Worm (Caenorhabditis elegans) whole organism, mixed stage, embryonic: Measurements from ENCODE around the gene B0035.18.

Experiments used
- M03D4.4 ChIP-seq: sonication (generic microtip); optimal IDR thresholded peaks from 2 replicates; lab custom pipeline; 2017; ENCODE audit warnings: mild to moderate bottlenecking, missing genetic modification characterization, missing compliant biosample characterization
- bed-3 ChIP-seq: fragments of 200-800 bp; sonication (Bioruptor generic); optimal IDR thresholded peaks from 3 replicates; lab custom pipeline; 2018; ENCODE audit warnings: mild to moderate bottlenecking, missing genetic modification characterization, moderate library complexity, missing compliant biosample characterization
- blmp-1 ChIP-seq: fragments of 150-350 bp; optimal IDR thresholded peaks from 2 replicates; lab custom pipeline; 2014; ENCODE audit warnings: missing biosample characterization, missing genetic modification characterization
- ceh-43 ChIP-seq: fragments of 200-800 bp; sonication (Bioruptor generic); optimal IDR thresholded peaks from 2 replicates; lab custom pipeline; 2018; ENCODE audit warnings: mild to moderate bottlenecking, missing genetic modification characterization, moderate library complexity, missing compliant biosample characterization
- ceh-83 ChIP-seq: fragments of 200-800 bp; sonication (Bioruptor generic); optimal IDR thresholded peaks from 2 replicates; lab custom pipeline; 2018; ENCODE audit warnings: mild to moderate bottlenecking, missing genetic modification characterization, missing compliant biosample characterization
- cnd-1 ChIP-seq: fragments of 200-800 bp; sonication (Bioruptor generic); optimal IDR thresholded peaks from 2 replicates; lab custom pipeline; 2018; ENCODE audit warnings: mild to moderate bottlenecking, missing genetic modification characterization, missing compliant biosample characterization
- elt-1 ChIP-seq: sonication (generic microtip); optimal IDR thresholded peaks from 2 replicates; lab custom pipeline; 2017; ENCODE audit warnings: missing genetic modification characterization, mild to moderate bottlenecking, missing compliant biosample characterization, antibody characterized with exemption, moderate library complexity, borderline replicate concordance; ENCODE audit not compliant: insufficient read depth
- elt-3 ChIP-seq: fragments of 150-350 bp; optimal IDR thresholded peaks from 2 replicates; lab custom pipeline; 2014; ENCODE audit warnings: missing biosample characterization, missing genetic modification characterization
- flh-1 ChIP-seq: fragments of 200-800 bp; sonication (Bioruptor generic); optimal IDR thresholded peaks from 2 replicates; lab custom pipeline; 2018; ENCODE audit warnings: mild to moderate bottlenecking, missing genetic modification characterization, moderate library complexity, missing compliant biosample characterization
- hlh-1 ChIP-seq: fragments of 150-350 bp; optimal IDR thresholded peaks from 2 replicates; lab custom pipeline; 2014; ENCODE audit warnings: missing biosample characterization, missing genetic modification reagents, missing genetic modification characterization
- lin-13 ChIP-seq: fragments of 150-350 bp; optimal IDR thresholded peaks from 2 replicates; lab custom pipeline; 2014; ENCODE audit warnings: missing biosample characterization, missing genetic modification characterization
- lin-32 ChIP-seq: fragments of 200-800 bp; sonication (Bioruptor generic); optimal IDR thresholded peaks from 2 replicates; lab custom pipeline; 2018; ENCODE audit warnings: mild to moderate bottlenecking, missing genetic modification characterization, missing compliant biosample characterization
- lsy-2 ChIP-seq: fragments of 150-350 bp; optimal IDR thresholded peaks from 2 replicates; lab custom pipeline; 2014; ENCODE audit warnings: missing biosample characterization, missing genetic modification characterization
- mab-5 ChIP-seq: fragments of 150-350 bp; optimal IDR thresholded peaks from 2 replicates; lab custom pipeline; 2014; ENCODE audit warnings: missing biosample characterization, missing genetic modification characterization
- mep-1 ChIP-seq: fragments of 150-350 bp; optimal IDR thresholded peaks from 2 replicates; lab custom pipeline; 2017; ENCODE audit warnings: missing biosample characterization, missing genetic modification reagents, missing genetic modification characterization, inconsistent platforms
- mls-2 ChIP-seq: sonication (generic microtip); optimal IDR thresholded peaks from 2 replicates; lab custom pipeline; 2016; ENCODE audit warnings: mild to moderate bottlenecking, missing genetic modification characterization, moderate library complexity, missing compliant biosample characterization
- nhr-12 ChIP-seq: fragments of 150-350 bp; optimal IDR thresholded peaks from 2 replicates; lab custom pipeline; 2014; ENCODE audit warnings: missing biosample characterization, missing genetic modification characterization
- nhr-2 ChIP-seq: fragments of 150-350 bp; optimal IDR thresholded peaks from 2 replicates; lab custom pipeline; 2014; ENCODE audit warnings: missing biosample characterization, missing genetic modification characterization
- nhr-237 ChIP-seq: fragments of 150-350 bp; optimal IDR thresholded peaks from 2 replicates; lab custom pipeline; 2014; ENCODE audit warnings: missing biosample characterization, missing genetic modification characterization
- nhr-28 ChIP-seq: fragments of 150-350 bp; optimal IDR thresholded peaks from 2 replicates; lab custom pipeline; 2014; ENCODE audit warnings: missing biosample characterization, missing genetic modification characterization
- nhr-76 ChIP-seq: sonication (generic microtip); optimal IDR thresholded peaks from 2 replicates; lab custom pipeline; 2017; ENCODE audit warnings: missing biosample characterization, missing genetic modification characterization
- pha-4 ChIP-seq: fragments of 150-350 bp; optimal IDR thresholded peaks from 2 replicates; lab custom pipeline; 2018; ENCODE audit warnings: missing biosample characterization, missing genetic modification reagents, missing genetic modification characterization
- sem-2 ChIP-seq: fragments of 200-800 bp; sonication (Bioruptor generic); optimal IDR thresholded peaks from 2 replicates; lab custom pipeline; 2018; ENCODE audit warnings: mild to moderate bottlenecking, missing genetic modification characterization, missing compliant biosample characterization
- snpc-4 ChIP-seq: fragments of 150-350 bp; optimal IDR thresholded peaks from 2 replicates; lab custom pipeline; 2014; ENCODE audit warnings: missing biosample characterization, missing genetic modification characterization
- tbx-8 ChIP-seq: fragments of 200-800 bp; sonication (Bioruptor generic); optimal IDR thresholded peaks from 2 replicates; lab custom pipeline; 2018; ENCODE audit warnings: mild to moderate bottlenecking, missing genetic modification characterization, moderate library complexity, missing compliant biosample characterization
- unc-120 ChIP-seq: sonication (generic microtip); optimal IDR thresholded peaks from 2 replicates; lab custom pipeline; 2017; ENCODE audit warnings: missing genetic modification characterization, missing compliant biosample characterization; ENCODE audit not compliant: poor library complexity, severe bottlenecking
- unc-39 ChIP-seq: fragments of 150-350 bp; optimal IDR thresholded peaks from 2 replicates; lab custom pipeline; 2014; ENCODE audit warnings: missing biosample characterization, missing genetic modification characterization
- unc-62 ChIP-seq: fragments of 150-350 bp; optimal IDR thresholded peaks from 2 replicates; lab custom pipeline; 2014; ENCODE audit warnings: missing biosample characterization, missing genetic modification reagents, missing genetic modification characterization

B0035.18 gene

DNA sequence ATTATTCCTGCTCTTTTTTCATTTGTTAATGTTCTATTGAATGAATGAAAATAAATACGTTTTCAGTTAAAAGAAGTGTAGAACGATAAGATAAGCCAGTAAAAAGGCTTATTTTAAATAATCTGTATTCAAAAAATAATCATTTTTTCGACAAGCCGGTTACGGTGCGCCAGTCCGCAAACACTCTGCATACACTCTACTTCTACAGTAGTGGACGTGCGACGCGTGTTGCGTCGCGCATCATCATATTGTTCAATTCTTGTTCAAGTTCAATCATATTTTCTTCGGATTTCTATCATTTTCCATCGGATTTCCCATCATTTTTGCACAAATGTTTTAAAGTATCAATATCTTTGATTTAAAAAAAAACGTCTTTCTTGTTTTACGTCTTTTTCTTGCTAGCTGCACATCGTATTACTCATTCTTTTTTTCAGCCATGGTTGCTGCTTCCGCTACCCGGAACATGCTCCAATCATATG is at the start of gene B0035.18:
Gene B0035.18, plus strand, starts transcription at position 429 of the 479 bp plus-strand sequence.
- no peak for TF ChIP-seq tbx-8 (GFP tag; lab: Kevin White, UChicago)
- TF ChIP-seq lin-13: no peak
- no peak for TF ChIP-seq unc-62 (GFP tag; lab: Kevin White, UChicago)
- no peak for TF ChIP-seq hlh-1 (tag; lab: Kevin White, UChicago)
- TF ChIP-seq nhr-237 (tag; lab: Kevin White, UChicago): no peak
- TF ChIP-seq elt-1 (tag; lab: Kevin White, UChicago): no peak
- TF ChIP-seq mep-1 (tag; lab: Kevin White, UChicago): no peak
- TF ChIP-seq unc-120 (tag; lab: Kevin White, UChicago): no peak

DNA sequence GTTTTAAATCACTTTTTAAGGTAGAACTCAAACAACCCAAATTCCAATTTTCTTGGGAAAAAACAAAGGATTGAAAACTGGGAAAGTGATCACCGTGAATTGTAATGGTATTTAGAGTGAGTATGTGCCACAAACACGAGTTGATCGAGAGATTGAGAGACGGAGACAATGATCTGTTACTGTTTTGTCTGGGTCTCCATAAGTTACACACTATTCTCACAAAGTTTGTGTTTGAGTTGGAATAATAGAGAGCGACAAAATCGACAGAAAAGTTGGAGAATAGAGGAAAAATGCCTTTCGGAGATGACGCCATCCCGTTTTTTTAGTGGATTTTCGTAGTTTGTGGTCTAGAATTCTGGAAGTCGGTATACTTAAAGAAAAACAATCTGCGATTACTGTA is 48.9 kb upstream of the B0035.18 start, which contains the start of gene nhr-7:
Gene nhr-7, minus strand, starts transcription at position 101 of the 400 bp plus-strand sequence.
- TF ChIP-seq ceh-83 (GFP tag; lab: Kevin White, UChicago) (no peak), ceh-43 (no peak), nhr-237 (tag; lab: Kevin White, UChicago) (no peak), M03D4.4 (tag; lab: Kevin White, UChicago) (no peak), unc-120 (tag; lab: Kevin White, UChicago) (no peak), pha-4 (tag; lab: Kevin White, UChicago) (no peak), blmp-1 (tag; lab: Kevin White, UChicago) (no peak), unc-39 (tag; lab: Kevin White, UChicago) (no peak), bed-3 (no peak), snpc-4 (tag; lab: Kevin White, UChicago) (no peak), lin-13 (no peak), flh-1 (GFP tag; lab: Kevin White, UChicago) (no peak), nhr-2 (tag; lab: Kevin White, UChicago) (no peak)
- TF ChIP-seq, all 35 proteins: peak for 0

DNA sequence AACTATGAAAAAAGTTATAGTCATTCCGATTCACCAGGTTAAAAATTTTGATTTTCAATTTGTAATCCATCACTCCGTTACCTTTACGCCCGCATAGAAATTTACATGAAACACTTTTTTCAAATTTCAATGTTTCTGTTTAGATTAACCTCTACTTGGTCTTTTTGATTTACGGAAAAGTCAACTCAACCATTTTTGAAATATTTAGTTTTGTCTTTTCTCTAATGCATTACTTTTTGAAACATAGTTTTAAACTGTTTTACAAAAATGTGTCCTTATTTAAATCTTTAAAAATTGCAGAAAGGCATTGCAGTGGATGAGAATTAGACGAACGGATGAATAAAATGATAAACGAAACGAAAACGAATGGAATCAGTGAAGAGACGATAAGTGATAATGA is 47.0 kb upstream of the B0035.18 start, which contains the start of gene gtl-2:
Gene gtl-2, plus strand, starts transcription at position 301 of the 400 bp plus-strand sequence.
- no peak for TF ChIP-seq sem-2 (GFP tag; lab: Kevin White, UChicago)
- TF ChIP-seq ceh-43: no peak
- no peak for TF ChIP-seq mls-2 (tag; lab: Kevin White, UChicago)
- TF ChIP-seq flh-1 (GFP tag; lab: Kevin White, UChicago): no peak
- TF ChIP-seq lsy-2 (tag; lab: Kevin White, UChicago): no peak
- TF ChIP-seq pha-4 (tag; lab: Kevin White, UChicago): no peak
- TF ChIP-seq cnd-1 (tag; lab: Kevin White, UChicago): no peak
- no peak for TF ChIP-seq nhr-2 (tag; lab: Kevin White, UChicago)

DNA sequence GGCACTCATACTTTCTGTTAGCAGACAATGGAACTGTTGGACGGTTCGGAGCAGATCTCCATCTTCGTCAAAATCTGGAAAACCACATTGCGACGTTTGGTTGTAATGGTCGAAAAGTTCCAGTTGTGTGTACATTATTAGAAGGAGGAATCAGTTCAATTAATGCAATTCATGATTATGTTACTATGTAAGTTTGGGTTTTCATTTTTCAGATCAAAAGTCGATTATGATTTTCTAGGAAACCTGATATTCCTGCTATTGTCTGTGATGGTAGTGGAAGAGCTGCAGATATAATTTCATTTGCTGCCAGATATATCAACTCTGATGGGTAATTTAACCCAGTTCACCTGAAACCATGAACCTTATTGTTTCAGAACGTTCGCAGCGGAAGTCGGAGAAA is 44.1 kb upstream of the B0035.18 start:
- TF ChIP-seq mep-1 (tag; lab: Kevin White, UChicago): no peak
- no peak for TF ChIP-seq flh-1 (GFP tag; lab: Kevin White, UChicago)

DNA sequence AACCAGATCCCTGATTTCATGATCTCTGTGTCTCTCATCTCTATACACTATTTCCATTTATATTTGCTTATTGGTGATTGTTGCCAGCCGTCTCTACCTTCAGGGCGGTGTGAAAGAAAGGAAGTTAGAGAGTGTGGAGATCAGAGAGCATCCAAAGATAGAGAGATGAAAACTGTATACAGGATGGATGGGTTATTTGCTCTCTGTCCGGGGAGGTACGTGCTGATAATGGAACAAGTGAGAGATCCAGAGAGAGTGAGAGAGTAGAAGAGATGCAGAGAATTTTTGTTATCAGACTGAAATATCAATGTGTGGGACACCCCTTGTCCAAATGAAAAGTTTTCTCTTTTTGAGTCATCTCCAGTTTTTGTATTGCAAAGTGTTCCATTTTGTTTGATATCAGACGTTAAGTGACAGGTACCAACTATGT is 36.0 kb upstream of the B0035.18 start:
- TF ChIP-seq lin-13: no peak
- TF ChIP-seq mab-5: no peak
- TF ChIP-seq elt-3 (tag; lab: Kevin White, UChicago): no peak
- peak; percentile 24 for TF ChIP-seq pha-4 (tag; lab: Kevin White, UChicago)

DNA sequence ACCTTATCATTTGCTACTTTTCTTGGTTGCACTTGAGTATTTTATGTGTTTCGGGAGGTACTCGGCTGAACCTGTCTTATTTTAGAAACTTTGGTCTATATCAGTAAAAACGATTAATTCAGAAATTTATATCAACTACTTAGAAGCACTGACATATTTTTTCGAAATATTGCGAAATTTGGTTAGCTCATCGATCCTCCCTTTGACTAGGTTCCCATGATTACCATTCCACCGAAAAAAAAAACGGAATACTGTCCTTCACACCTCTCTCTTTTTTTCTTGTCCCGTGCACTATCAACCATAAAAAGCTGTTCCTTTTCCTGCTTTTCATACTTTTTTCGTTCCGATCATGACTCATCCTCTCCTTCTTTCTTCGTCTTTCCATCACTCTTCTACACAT is 34.9 kb upstream of the B0035.18 start:
- TF ChIP-seq nhr-237 (tag; lab: Kevin White, UChicago): no peak
- no peak for TF ChIP-seq nhr-76 (tag; lab: Kevin White, UChicago)
- TF ChIP-seq mep-1 (tag; lab: Kevin White, UChicago): no peak
- TF ChIP-seq lin-32 (GFP tag; lab: Kevin White, UChicago): no peak
- no peak for TF ChIP-seq elt-3 (tag; lab: Kevin White, UChicago)
- TF ChIP-seq M03D4.4 (tag; lab: Kevin White, UChicago): no peak
- TF ChIP-seq bed-3: no peak
- TF ChIP-seq ceh-83 (GFP tag; lab: Kevin White, UChicago): no peak
- no peak for TF ChIP-seq nhr-12 (tag; lab: Kevin White, UChicago)
- TF ChIP-seq elt-1 (tag; lab: Kevin White, UChicago): no peak
- TF ChIP-seq sem-2 (GFP tag; lab: Kevin White, UChicago): no peak
- no peak for TF ChIP-seq nhr-28 (tag; lab: Kevin White, UChicago)
